Worm (Caenorhabditis elegans) whole organism, young adult: Measurements from ENCODE around the gene ugt-21.

Experiments used
- T07F8.4 ChIP-seq: sonication (generic microtip); optimal IDR thresholded peaks from 2 replicates; lab custom pipeline; 2016; ENCODE audit warnings: mild to moderate bottlenecking, missing genetic modification characterization, moderate library complexity, missing compliant biosample characterization
- efl-1 ChIP-seq: fragments of 150-350 bp; optimal IDR thresholded peaks from 2 replicates; lab custom pipeline; 2014; ENCODE audit warnings: missing biosample characterization, missing genetic modification reagents, missing genetic modification characterization
- madf-10 ChIP-seq: sonication (generic microtip); optimal IDR thresholded peaks from 2 replicates; lab custom pipeline; 2016; ENCODE audit warnings: mild to moderate bottlenecking, missing genetic modification characterization, missing compliant biosample characterization
- pha-4 ChIP-seq: fragments of 150-350 bp; sonication (generic microtip); optimal IDR thresholded peaks from 2 replicates; lab custom pipeline; 2014; ENCODE audit warnings: missing biosample characterization, missing genetic modification reagents, missing genetic modification characterization
- snpc-4 ChIP-seq, 5 experiments: fragments of 150-350 bp in 1 of 5; sonication (generic microtip) in 4 of 5; optimal IDR thresholded peaks; 2 replicates each; lab custom pipeline; 2014 to 2018; ENCODE audit warnings: missing genetic modification characterization in 5 of 5, missing biosample characterization in 3 of 5, antibody characterized with exemption in 2 of 5, mild to moderate bottlenecking in 2 of 5, missing compliant biosample characterization in 2 of 5, missing genotype in 2 of 5, moderate library complexity in 2 of 5, missing genetic modification reagents in 1 of 5

DNA sequence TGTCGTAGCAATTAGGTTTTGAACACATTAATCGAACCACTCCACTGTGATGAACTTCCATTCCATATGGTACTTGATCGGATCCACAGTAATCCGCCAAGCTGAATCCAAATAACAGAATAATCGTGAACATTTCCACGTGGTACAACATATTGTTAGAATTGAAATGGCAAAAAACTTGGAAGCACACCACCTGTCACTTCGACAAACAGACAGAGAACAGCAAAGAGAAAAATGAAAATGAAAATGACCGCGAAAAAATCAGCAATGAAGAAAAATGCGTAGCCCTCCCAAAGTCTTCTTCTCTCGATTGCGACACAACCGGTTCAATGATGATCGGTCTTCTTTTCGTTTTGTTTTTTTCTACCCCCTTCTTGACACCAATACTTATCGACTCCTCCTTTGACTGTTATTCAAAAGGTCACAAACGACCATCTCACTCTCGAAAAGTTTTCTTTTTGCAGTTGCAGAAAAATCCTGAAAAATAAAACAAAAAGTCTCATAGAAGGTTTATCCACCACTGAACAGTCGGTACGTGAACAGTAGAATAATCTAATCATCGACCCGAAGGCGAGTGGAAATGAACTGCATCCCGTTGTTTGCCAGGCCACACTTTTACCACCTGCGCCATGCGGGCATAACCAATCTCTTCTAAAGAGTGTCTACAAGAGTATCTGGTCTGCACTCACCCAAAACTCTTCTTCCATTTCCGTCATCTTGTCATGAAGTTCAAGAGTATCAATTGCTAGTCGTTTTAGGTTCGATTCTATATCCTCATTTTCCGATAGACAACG, 22.8 kb upstream of the ugt-21 start, which contains the start of gene wrt-3:
- peak; percentile 80 for TF ChIP-seq madf-10
- no peak for TF ChIP-seq pha-4 (tag; lab: Kevin White, UChicago)
- TF ChIP-seq efl-1 (GFP tag; lab: Kevin White, UChicago) = no peak
- TF ChIP-seq T07F8.4 = peak; percentile 88
- TF ChIP-seq snpc-4 (GFP tag; optimal IDR thresholded peaks at IDR 0.05; lab: Kevin White, UChicago) = peak; percentile 87
- TF ChIP-seq snpc-4 (tag; optimal IDR thresholded peaks at IDR 0.05; lab: Kevin White, UChicago) = peak; percentile 79 to 89 (median 86)
